Worm (Caenorhabditis elegans): ENCODE data around the gene col-156.

ce11 chrV:11450257-11450656 is at the start of gene col-156:
- no peak for TF ChIP-seq pha-4 (tag; optimal IDR thresholded peaks at IDR 0.05)
- TF ChIP-seq ztf-18 (tag; optimal IDR thresholded peaks at IDR 0.05), result no peak
- TF ChIP-seq bed-2 (GFP tag; IDR thresholded peaks at IDR 0.05), result no peak
- TF ChIP-seq ccch-3 (GFP tag; optimal IDR thresholded peaks at IDR 0.05), result no peak
- TF ChIP-seq him-1 (tag; optimal IDR thresholded peaks at IDR 0.05), result no peak
- TF ChIP-seq lin-40 (tag; optimal IDR thresholded peaks at IDR 0.05), result no peak
- TF ChIP-seq nhr-90 (tag; optimal IDR thresholded peaks at IDR 0.05), result no peak
- TF ChIP-seq ztf-22 (GFP tag; optimal IDR thresholded peaks at IDR 0.05), result no peak
- no peak for TF ChIP-seq nhr-80 (tag; optimal IDR thresholded peaks at IDR 0.05)
- no peak for TF ChIP-seq tlf-1 (GFP tag; optimal IDR thresholded peaks at IDR 0.05)
- TF ChIP-seq ama-1 (optimal IDR thresholded peaks at IDR 0.05), result no peak
- TF ChIP-seq ama-1 (GFP tag; optimal IDR thresholded peaks at IDR 0.05), result no peak
- TF ChIP-seq zim-3 (tag; optimal IDR thresholded peaks at IDR 0.05), result no peak
- TF ChIP-seq unc-130 (GFP tag; optimal IDR thresholded peaks at IDR 0.05), result no peak
- no peak for TF ChIP-seq efl-1 (GFP tag; optimal IDR thresholded peaks at IDR 0.05)

Measured in whole organism, young adult.